Worm (Caenorhabditis elegans) whole organism, L4 larva: ENCODE results near the gene C35C5.8.

Experiments used
- R02D3.7 ChIP-seq: fragments of 150-350 bp; sonication (generic microtip); optimal IDR thresholded peaks from 3 replicates; lab custom pipeline; 2014; ENCODE audit warnings: missing biosample characterization, missing genetic modification characterization
- daf-8 ChIP-seq: fragments of 200-800 bp; sonication (Bioruptor generic); IDR thresholded peaks from 2 replicates; pipeline ENCODE4 v1.3.6; 2022; ENCODE audit warnings: missing genetic modification characterization, missing compliant biosample characterization
- dve-1 ChIP-seq: sonication (generic microtip); optimal IDR thresholded peaks from 2 replicates; lab custom pipeline; 2017; ENCODE audit warnings: antibody characterized with exemption, mild to moderate bottlenecking, missing genetic modification characterization, missing compliant biosample characterization; ENCODE audit not compliant: insufficient read depth
- egl-27 ChIP-seq: sonication (generic microtip); optimal IDR thresholded peaks from 3 replicates; lab custom pipeline; 2017; ENCODE audit warnings: missing biosample characterization, missing genetic modification reagents, missing genetic modification characterization
- jun-1 ChIP-seq: fragments of 150-350 bp; optimal IDR thresholded peaks from 2 replicates; lab custom pipeline; 2014; ENCODE audit warnings: missing biosample characterization, missing genetic modification reagents, missing genetic modification characterization
- lin-1 ChIP-seq: fragments of 200-800 bp; sonication (Bioruptor generic); IDR thresholded peaks from 2 replicates; pipeline ENCODE4 v1.3.6; 2022; ENCODE audit warnings: missing genetic modification reagents, missing genetic modification characterization, missing compliant biosample characterization
- lin-39 ChIP-seq: fragments of 150-350 bp; optimal IDR thresholded peaks from 2 replicates; lab custom pipeline; 2014; ENCODE audit warnings: missing biosample characterization, missing genetic modification reagents, missing genetic modification characterization
- lir-3 ChIP-seq: sonication (generic microtip); optimal IDR thresholded peaks from 2 replicates; lab custom pipeline; 2016; ENCODE audit warnings: mild to moderate bottlenecking, missing genetic modification characterization, missing compliant biosample characterization
- snpc-4 ChIP-seq: fragments of 150-350 bp; optimal IDR thresholded peaks from 2 replicates; lab custom pipeline; 2014; ENCODE audit warnings: missing biosample characterization, missing genetic modification characterization
- zfp-2 ChIP-seq: sonication (generic microtip); optimal IDR thresholded peaks from 2 replicates; lab custom pipeline; 2016; ENCODE audit warnings: mild to moderate bottlenecking, missing genetic modification characterization, missing compliant biosample characterization
- zip-2 ChIP-seq: fragments of 150-350 bp; optimal IDR thresholded peaks from 2 replicates; lab custom pipeline; 2014; ENCODE audit warnings: missing biosample characterization, missing genetic modification characterization

- TF ChIP-seq lin-1 (no peak), daf-8 (GFP tag; lab: Robert Waterston, UW) (no peak), snpc-4 (no peak), jun-1 (tag; lab: Kevin White, UChicago) (no peak), egl-27 (tag; lab: Kevin White, UChicago) (no peak), zfp-2 (tag; lab: Kevin White, UChicago) (no peak), lin-39 (tag; lab: Kevin White, UChicago) (no peak), dve-1 (no peak), lir-3 (tag; lab: Kevin White, UChicago) (no peak), R02D3.7 (tag; lab: Kevin White, UChicago) (no peak), zip-2 (no peak)
These were observed 16.0 kb upstream of the C35C5.8 start for ce11 chrX:11517433-11517832.
